Fruit fly (Drosophila melanogaster) whole organism, wandering third instar larva: Measurements from ENCODE around the gene Lrrk.

Experiments used
- Abd-B ChIP-seq: fragments of >200 bp; optimal IDR thresholded peaks from 2 replicates; lab custom pipeline; 2017; ENCODE audit warnings: missing biosample characterization, missing genetic modification characterization
- Dfd ChIP-seq: fragments of >200 bp; optimal IDR thresholded peaks from 2 replicates; lab custom pipeline; 2017; ENCODE audit warnings: missing biosample characterization, missing genetic modification characterization
- Hnf4 ChIP-seq: fragments of 200-800 bp; sonication (Bioruptor generic); optimal IDR thresholded peaks from 2 replicates; lab custom pipeline; 2016; ENCODE audit warnings: missing biosample characterization, mild to moderate bottlenecking, missing genetic modification characterization
- Hr78 ChIP-seq: fragments of >200 bp; optimal IDR thresholded peaks from 2 replicates; lab custom pipeline; 2017; ENCODE audit warnings: missing biosample characterization, missing genetic modification characterization
- Myc ChIP-seq: fragments of >200 bp; optimal IDR thresholded peaks from 2 replicates; lab custom pipeline; 2017
- N ChIP-seq: fragments of >200 bp; optimal IDR thresholded peaks from 2 replicates; lab custom pipeline; 2018; ENCODE audit warnings: missing biosample characterization, missing external identifiers, missing genetic modification characterization
- OdsH ChIP-seq: fragments of 200-800 bp; sonication (Bioruptor generic); optimal IDR thresholded peaks from 2 replicates; lab custom pipeline; 2016; ENCODE audit warnings: missing biosample characterization, mild to moderate bottlenecking, missing genetic modification characterization
- Rel ChIP-seq, 2 experiments: fragments of 200-800 bp; sonication (Bioruptor generic) in 1 of 2; optimal IDR thresholded peaks; 2 replicates in 1 of 2; 3 replicates in 1 of 2; lab custom pipeline; 2016 to 2019; ENCODE audit warnings: mild to moderate bottlenecking in 2 of 2, missing biosample characterization in 2 of 2, missing genetic modification characterization in 2 of 2, moderate library complexity in 1 of 2
- fru ChIP-seq: fragments of 200-800 bp; sonication (Bioruptor generic); optimal IDR thresholded peaks from 3 replicates; lab custom pipeline; 2016; ENCODE audit warnings: missing biosample characterization, mild to moderate bottlenecking, missing genetic modification characterization
- h ChIP-seq: fragments of 200-800 bp; sonication (Bioruptor generic); optimal IDR thresholded peaks from 3 replicates; lab custom pipeline; 2016; ENCODE audit warnings: missing biosample characterization, mild to moderate bottlenecking, missing genetic modification characterization
- lola ChIP-seq: fragments of >200 bp; optimal IDR thresholded peaks from 2 replicates; lab custom pipeline; 2017; ENCODE audit warnings: missing biosample characterization, missing genetic modification characterization
- psq ChIP-seq: fragments of 200-800 bp; sonication (Bioruptor generic); optimal IDR thresholded peaks from 3 replicates; lab custom pipeline; 2017; ENCODE audit warnings: missing biosample characterization, mild to moderate bottlenecking, missing genetic modification characterization, moderate library complexity

dm6 chr3R:20617583-20617982, 17.7 kb upstream of the Lrrk start, which contains the start of gene CG5466:
- TF ChIP-seq OdsH (GFP tag; lab: Kevin White, UChicago) (no peak), h (GFP tag; lab: Kevin White, UChicago) (no peak), Abd-B (GFP tag; lab: Kevin White, UChicago) (no peak), Hnf4 (GFP tag; lab: Kevin White, UChicago) (no peak), fru (GFP tag; lab: Kevin White, UChicago) (no peak), psq (GFP tag; lab: Kevin White, UChicago) (no peak), Hr78 (GFP tag; lab: Kevin White, UChicago) (no peak), Rel (GFP tag; optimal IDR thresholded peaks at IDR 0.05; lab: Kevin White, UChicago) (no peak), Rel (tag; optimal IDR thresholded peaks at IDR 0.05; lab: Kevin White, UChicago) (no peak), lola (GFP tag; lab: Kevin White, UChicago) (no peak), Dfd (GFP tag; lab: Kevin White, UChicago) (no peak), Myc (no peak), N (GFP tag; lab: Kevin White, UChicago) (no peak)
